Fruit fly (Drosophila melanogaster) whole organism, embryonic: Measurements from ENCODE around the gene Mul1.
A peak's percentile ranks its signal among the peaks of the same experiment; 100 is the strongest.

Experiments
- Antp ChIP-seq: fragments of 200-800 bp; sonication (Bioruptor generic); optimal IDR thresholded peaks from 3 replicates; lab custom pipeline; 2016; ENCODE audit warnings: missing biosample characterization, missing genetic modification characterization
- Asciz ChIP-seq: fragments of 200-800 bp; sonication (Bioruptor generic); optimal IDR thresholded peaks from 2 replicates; lab custom pipeline; 2017; ENCODE audit warnings: missing biosample characterization, mild to moderate bottlenecking, missing genetic modification characterization, missing genetic modification reagents
- B-H2 ChIP-seq: fragments of 200-800 bp; sonication (Bioruptor generic); optimal IDR thresholded peaks from 2 replicates; lab custom pipeline; 2018; ENCODE audit warnings: missing biosample characterization, mild to moderate bottlenecking, missing genetic modification characterization
- CG12236 ChIP-seq: fragments of 200-800 bp; sonication (Bioruptor generic); optimal IDR thresholded peaks from 2 replicates; lab custom pipeline; 2016; ENCODE audit warnings: missing biosample characterization, missing genetic modification characterization
- CG12391 ChIP-seq: fragments of 200-800 bp; sonication (Bioruptor generic); optimal IDR thresholded peaks from 3 replicates; lab custom pipeline; 2018; ENCODE audit warnings: missing biosample characterization, mild to moderate bottlenecking, missing genetic modification characterization, moderate library complexity
- CG14860 ChIP-seq: fragments of 200-800 bp; sonication (Bioruptor generic); IDR thresholded peaks from 3 replicates; pipeline ENCODE4 v1.3.6; 2022; ENCODE audit warnings: missing biosample characterization, missing genetic modification characterization; ENCODE audit not compliant: partially characterized antibody
- CG16779 ChIP-seq: fragments of 200-800 bp; sonication (Bioruptor generic); IDR thresholded peaks from 2 replicates; pipeline ENCODE4 v1.3.6; 2022; ENCODE audit warnings: missing biosample characterization, missing genetic modification characterization
- CG17361 ChIP-seq: fragments of 200-800 bp; sonication (Bioruptor generic); IDR thresholded peaks from 3 replicates; pipeline ENCODE4 v1.3.6; 2022; ENCODE audit warnings: missing biosample characterization, missing genetic modification characterization
- CG17385 ChIP-seq: fragments of 200-800 bp; sonication (Bioruptor generic); optimal IDR thresholded peaks from 3 replicates; lab custom pipeline; 2018; ENCODE audit warnings: missing biosample characterization, mild to moderate bottlenecking, missing genetic modification characterization
- CG1832 ChIP-seq: fragments of 200-800 bp; sonication (Bioruptor generic); optimal IDR thresholded peaks from 2 replicates; lab custom pipeline; 2017; ENCODE audit warnings: missing biosample characterization, mild to moderate bottlenecking, missing genetic modification characterization, inconsistent platforms
- CG2202 ChIP-seq: fragments of 200-800 bp; sonication (Bioruptor generic); optimal IDR thresholded peaks from 2 replicates; lab custom pipeline; 2018; ENCODE audit warnings: missing biosample characterization, mild to moderate bottlenecking, missing genetic modification characterization
- CG2678 ChIP-seq: fragments of 200-800 bp; sonication (Bioruptor generic); optimal IDR thresholded peaks from 3 replicates; lab custom pipeline; 2019; ENCODE audit warnings: missing biosample characterization, mild to moderate bottlenecking, missing genetic modification characterization, moderate library complexity
- CG33557 ChIP-seq: fragments of 200-800 bp; sonication (Bioruptor generic); optimal IDR thresholded peaks from 2 replicates; lab custom pipeline; 2019; ENCODE audit warnings: missing biosample characterization, mild to moderate bottlenecking, missing genetic modification characterization, moderate library complexity
- CG4617 ChIP-seq: fragments of 200-800 bp; sonication (Bioruptor generic); optimal IDR thresholded peaks from 3 replicates; lab custom pipeline; 2016; ENCODE audit warnings: missing biosample characterization, missing genetic modification characterization, borderline replicate concordance
- CG7372 ChIP-seq: fragments of 200-800 bp; sonication (Bioruptor generic); IDR thresholded peaks from 2 replicates; pipeline ENCODE4 v1.3.6; 2022; ENCODE audit warnings: missing biosample characterization, missing genetic modification characterization
- CG7556 ChIP-seq: fragments of 200-800 bp; sonication (Bioruptor generic); optimal IDR thresholded peaks from 2 replicates; lab custom pipeline; 2017; ENCODE audit warnings: missing biosample characterization, mild to moderate bottlenecking, missing genetic modification characterization
- CG7745 ChIP-seq: fragments of 200-800 bp; sonication (Bioruptor generic); optimal IDR thresholded peaks from 2 replicates; lab custom pipeline; 2018; ENCODE audit warnings: missing biosample characterization, mild to moderate bottlenecking, missing genetic modification characterization, moderate library complexity
- CG7786 ChIP-seq: fragments of 200-800 bp; sonication (Bioruptor generic); optimal IDR thresholded peaks from 2 replicates; lab custom pipeline; 2016; ENCODE audit warnings: missing biosample characterization, missing genetic modification characterization
- CG8765 ChIP-seq: fragments of 200-800 bp; sonication (Bioruptor generic); IDR thresholded peaks from 2 replicates; pipeline ENCODE4 v1.3.6; 2022; ENCODE audit warnings: missing biosample characterization, missing genetic modification characterization
- CG9437 ChIP-seq: fragments of 200-800 bp; sonication (Bioruptor generic); optimal IDR thresholded peaks from 2 replicates; lab custom pipeline; 2018; ENCODE audit warnings: missing biosample characterization, mild to moderate bottlenecking, missing genetic modification characterization
- CG9817 ChIP-seq: fragments of 200-800 bp; sonication (Bioruptor generic); optimal IDR thresholded peaks from 2 replicates; lab custom pipeline; 2018; ENCODE audit warnings: missing biosample characterization, mild to moderate bottlenecking, missing genetic modification characterization, moderate library complexity
- CoRest ChIP-seq: fragments of 200-800 bp; sonication (Bioruptor generic); optimal IDR thresholded peaks from 3 replicates; lab custom pipeline; 2018; ENCODE audit warnings: missing biosample characterization, mild to moderate bottlenecking, missing genetic modification characterization, moderate library complexity
- Dad ChIP-seq: fragments of 200-800 bp; sonication (Bioruptor generic); optimal IDR thresholded peaks from 3 replicates; lab custom pipeline; 2016; ENCODE audit warnings: missing biosample characterization, missing genetic modification characterization
- Deaf1 ChIP-seq: fragments of 200-800 bp; optimal IDR thresholded peaks from 3 replicates; lab custom pipeline; 2019; ENCODE audit warnings: missing biosample characterization, mild to moderate bottlenecking, missing genetic modification characterization, moderate library complexity
- HHEX ChIP-seq: fragments of 200-800 bp; sonication (Bioruptor generic); optimal IDR thresholded peaks from 3 replicates; lab custom pipeline; 2017; ENCODE audit warnings: missing biosample characterization, mild to moderate bottlenecking, missing genetic modification characterization, missing genetic modification reagents
- Hey ChIP-seq: fragments of 200-800 bp; sonication (Bioruptor generic); optimal IDR thresholded peaks from 3 replicates; lab custom pipeline; 2018; ENCODE audit warnings: missing biosample characterization, mild to moderate bottlenecking, missing genetic modification characterization
- Hr78 ChIP-seq, 2 experiments: fragments of 200-800 bp in 1 of 2; fragments of >200 bp in 1 of 2; sonication (Bioruptor generic) in 1 of 2; optimal IDR thresholded peaks; 2 replicates each; lab custom pipeline; 2017 to 2019; ENCODE audit warnings: missing biosample characterization in 2 of 2, missing genetic modification characterization in 2 of 2, mild to moderate bottlenecking in 1 of 2, moderate library complexity in 1 of 2
- Myb ChIP-seq: fragments of 200-800 bp; sonication (Bioruptor generic); optimal IDR thresholded peaks from 2 replicates; lab custom pipeline; 2016; ENCODE audit warnings: missing biosample characterization, missing genetic modification characterization
- NC2β ChIP-seq: fragments of 200-800 bp; sonication (Bioruptor generic); optimal IDR thresholded peaks from 2 replicates; lab custom pipeline; 2016; ENCODE audit warnings: missing biosample characterization, missing genetic modification characterization
- Rfx ChIP-seq: fragments of 200-800 bp; sonication (Bioruptor generic); IDR thresholded peaks from 2 replicates; pipeline ENCODE4 v1.3.6; 2022; ENCODE audit warnings: missing biosample characterization, missing genetic modification characterization
- abd-A ChIP-seq: fragments of 200-800 bp; sonication (Bioruptor generic); optimal IDR thresholded peaks from 3 replicates; lab custom pipeline; 2019; ENCODE audit warnings: missing biosample characterization, mild to moderate bottlenecking, missing genetic modification characterization, moderate library complexity
- chinmo ChIP-seq: fragments of 200-800 bp; sonication (Bioruptor generic); IDR thresholded peaks from 4 replicates; pipeline ENCODE4 v1.3.6; 2022; ENCODE audit warnings: missing biosample characterization, missing genetic modification characterization; ENCODE audit not compliant: partially characterized antibody
- chn ChIP-seq: fragments of 200-800 bp; sonication (Bioruptor generic); optimal IDR thresholded peaks from 2 replicates; lab custom pipeline; 2016; ENCODE audit warnings: missing biosample characterization, missing genetic modification characterization
- dm ChIP-seq: fragments of 200-800 bp; sonication (Bioruptor generic); optimal IDR thresholded peaks from 3 replicates; lab custom pipeline; 2016; ENCODE audit warnings: missing biosample characterization, missing genetic modification characterization
- dmrt99B ChIP-seq: fragments of 200-800 bp; sonication (Bioruptor generic); optimal IDR thresholded peaks from 2 replicates; lab custom pipeline; 2018; ENCODE audit warnings: missing biosample characterization, mild to moderate bottlenecking, missing genetic modification characterization, moderate library complexity
- dysf ChIP-seq: fragments of 200-800 bp; sonication (Bioruptor generic); IDR thresholded peaks from 3 replicates; pipeline ENCODE4 v1.3.6; 2022; ENCODE audit warnings: missing biosample characterization, missing genetic modification characterization
- grau ChIP-seq: fragments of 200-800 bp; optimal IDR thresholded peaks from 3 replicates; lab custom pipeline; 2019; ENCODE audit warnings: missing biosample characterization, mild to moderate bottlenecking, missing genetic modification characterization, moderate library complexity
- gsb ChIP-seq: fragments of 200-800 bp; sonication (Bioruptor generic); IDR thresholded peaks from 2 replicates; pipeline ENCODE4 v1.3.6; 2022; ENCODE audit warnings: missing biosample characterization, missing genetic modification characterization
- lilli ChIP-seq: fragments of 200-800 bp; sonication (Bioruptor generic); optimal IDR thresholded peaks from 3 replicates; lab custom pipeline; 2016; ENCODE audit warnings: missing biosample characterization, missing genetic modification characterization
- lmd ChIP-seq: fragments of 200-800 bp; sonication (Bioruptor generic); IDR thresholded peaks from 2 replicates; pipeline ENCODE4 v1.3.6; 2022; ENCODE audit warnings: missing biosample characterization, missing genetic modification characterization
- pho ChIP-seq: fragments of 200-800 bp; sonication (Bioruptor generic); optimal IDR thresholded peaks from 2 replicates; lab custom pipeline; 2016; ENCODE audit warnings: missing biosample characterization, missing genetic modification characterization
- pita ChIP-seq: fragments of 200-800 bp; sonication (Bioruptor generic); optimal IDR thresholded peaks from 2 replicates; lab custom pipeline; 2017; ENCODE audit warnings: missing biosample characterization, mild to moderate bottlenecking, missing genetic modification characterization
- pum ChIP-seq: fragments of 200-800 bp; sonication (Bioruptor generic); optimal IDR thresholded peaks from 2 replicates; lab custom pipeline; 2016; ENCODE audit warnings: missing biosample characterization, missing genetic modification characterization
- rib ChIP-seq: fragments of 200-800 bp; sonication (Bioruptor generic); IDR thresholded peaks from 2 replicates; pipeline ENCODE4 v1.3.6; 2022; ENCODE audit warnings: missing biosample characterization, missing genetic modification characterization
- sens-2 ChIP-seq: fragments of 200-800 bp; sonication (Bioruptor generic); IDR thresholded peaks from 2 replicates; pipeline ENCODE4 v1.3.6; 2022; ENCODE audit warnings: missing biosample characterization, missing genetic modification characterization
- slbo ChIP-seq: fragments of 200-800 bp; sonication (Bioruptor generic); IDR thresholded peaks from 2 replicates; pipeline ENCODE4 v1.3.6; 2022; ENCODE audit warnings: missing biosample characterization, missing genetic modification characterization
- tna ChIP-seq: fragments of 200-800 bp; sonication (Bioruptor generic); IDR thresholded peaks from 2 replicates; pipeline ENCODE4 v1.3.6; 2022; ENCODE audit warnings: missing biosample characterization, missing genetic modification characterization; ENCODE audit not compliant: partially characterized antibody
- trem ChIP-seq: fragments of 200-800 bp; optimal IDR thresholded peaks from 3 replicates; lab custom pipeline; 2019; ENCODE audit warnings: missing biosample characterization, mild to moderate bottlenecking, missing genetic modification characterization, moderate library complexity
- tx ChIP-seq: fragments of 200-800 bp; sonication (Bioruptor generic); optimal IDR thresholded peaks from 2 replicates; lab custom pipeline; 2016; ENCODE audit warnings: missing biosample characterization, missing genetic modification characterization

Gene Mul1

DNA sequence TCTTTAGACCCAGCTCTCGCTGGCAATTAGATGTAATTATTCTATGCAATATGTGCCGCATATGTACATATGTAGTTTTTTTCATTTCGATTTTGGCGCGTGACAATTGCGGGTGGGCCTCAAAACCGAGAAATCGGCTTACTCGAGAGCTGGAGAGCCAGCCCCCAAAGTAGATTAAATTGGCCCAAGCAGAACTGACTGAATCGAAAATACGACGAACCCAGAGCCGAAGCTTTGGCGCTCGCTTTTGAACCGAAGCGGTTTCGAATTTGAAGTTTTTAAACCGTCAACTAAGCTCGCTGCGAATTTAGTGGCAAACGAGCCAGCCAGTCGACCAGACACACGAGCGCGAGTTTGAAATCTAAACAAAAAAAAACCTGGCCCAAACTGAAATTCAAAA lies 25.0 kb downstream of the Mul1 start, which contains the start of gene CG1136 (continued):
- TF ChIP-seq CG7786 (GFP tag; lab: Kevin White, UChicago) (no peak), HHEX (GFP tag; lab: Kevin White, UChicago) (no peak), tx (no peak), chinmo (GFP tag; lab: Robert Waterston, UW) (0 out of 4 replicates have a peak, but pooled peaks have one; percentile 65), slbo (no peak), CG16779 (no peak), CG7745 (tag; lab: Kevin White, UChicago) (no peak), sens-2 (GFP tag; lab: Robert Waterston, UW) (no peak), CG7372 (no peak), CG33557 (no peak), CG12236 (GFP tag; lab: Kevin White, UChicago) (no peak), Deaf1 (tag; lab: Kevin White, UChicago) (peak; percentile 88), Antp (GFP tag; lab: Kevin White, UChicago) (no peak), chn (GFP tag; lab: Kevin White, UChicago) (no peak), rib (GFP tag; lab: Robert Waterston, UW) (0 out of 2 replicates have a peak, but pooled peaks have one; percentile 44)

DNA sequence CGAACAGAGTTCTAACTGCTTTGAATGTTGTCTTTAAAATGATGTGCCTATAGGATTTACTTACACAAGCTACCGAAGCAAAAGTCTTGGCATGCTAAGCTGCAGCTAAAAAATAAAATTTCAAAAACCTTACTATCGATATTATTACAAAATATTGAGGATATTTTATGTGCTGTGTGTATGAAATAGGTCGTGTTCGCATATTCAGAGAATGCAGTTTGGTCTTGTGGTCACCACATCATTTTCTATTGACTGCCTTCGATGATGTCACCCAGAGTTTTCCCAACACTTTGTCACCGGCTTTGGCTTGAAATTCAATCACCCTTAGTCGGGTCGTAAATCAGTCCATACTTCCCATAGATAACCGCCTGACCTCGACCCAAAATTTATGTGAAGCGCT lies 26.4 kb downstream of the Mul1 start, which contains the start of gene Dpy-30L2:
Gene Dpy-30L2, minus strand, starts transcription at position 101 of the 400 bp plus-strand sequence.
- no peak for TF ChIP-seq CG2202 (tag; lab: Kevin White, UChicago)
- TF ChIP-seq CG4617 = no peak
- TF ChIP-seq Dad (GFP tag; lab: Kevin White, UChicago) = no peak
- no peak for TF ChIP-seq CG9817 (tag; lab: Kevin White, UChicago)
- TF ChIP-seq CG14860 (GFP tag; lab: Robert Waterston, UW) = no peak
- TF ChIP-seq Myb = no peak
- TF ChIP-seq CG17385 (GFP tag; lab: Kevin White, UChicago) = no peak

DNA sequence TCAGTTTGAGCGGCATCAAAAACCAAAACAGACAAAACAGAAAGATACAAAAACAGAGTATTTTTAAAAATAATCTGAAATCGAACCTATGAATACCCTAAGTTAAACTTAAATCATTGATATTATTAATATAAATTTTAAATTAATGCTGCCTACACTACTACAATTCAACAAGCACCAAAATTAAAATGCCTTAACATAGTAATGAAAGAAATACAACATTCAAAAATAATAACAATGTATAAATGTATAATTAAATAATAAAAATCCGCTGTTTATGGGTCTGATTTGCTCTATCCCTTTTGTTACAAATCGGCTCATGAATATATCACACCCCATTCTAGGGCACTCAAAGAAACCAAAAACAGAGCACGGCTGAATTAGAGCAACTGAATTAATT lies 27.8 kb downstream of the Mul1 start:
- TF ChIP-seq trem (tag; lab: Kevin White, UChicago) = no peak
- no peak for TF ChIP-seq gsb (GFP tag; lab: Robert Waterston, UW)
- TF ChIP-seq CoRest = peak; percentile 18
- no peak for TF ChIP-seq Asciz
- no peak for TF ChIP-seq B-H2 (GFP tag; lab: Kevin White, UChicago)
- TF ChIP-seq lilli (GFP tag; lab: Kevin White, UChicago) = no peak
- peak; percentile 25 for TF ChIP-seq grau (tag; lab: Kevin White, UChicago)
- peak; percentile 7 for TF ChIP-seq CG9437
- peak; percentile 13 for TF ChIP-seq CG12391 (tag; lab: Kevin White, UChicago)
- TF ChIP-seq NC2β (GFP tag; lab: Kevin White, UChicago) = no peak
- TF ChIP-seq pho (GFP tag; lab: Kevin White, UChicago) = no peak
- TF ChIP-seq dysf (GFP tag; lab: Robert Waterston, UW) = no peak; the same call in 2 of the 3 replicates
- no peak for TF ChIP-seq pum (GFP tag; lab: Kevin White, UChicago)
- TF ChIP-seq lmd (GFP tag; lab: Robert Waterston, UW) = 0 out of 2 replicates have a peak, but pooled peaks have one; percentile 21
- no peak for TF ChIP-seq dm (GFP tag; lab: Kevin White, UChicago)
- TF ChIP-seq Rfx (GFP tag; lab: Robert Waterston, UW) = 0 out of 2 replicates have a peak, but pooled peaks have one; percentile 13
- no peak for TF ChIP-seq abd-A
- peak; percentile 36 for TF ChIP-seq CG2678 (tag; lab: Kevin White, UChicago)
- TF ChIP-seq CG1832 (GFP tag; lab: Kevin White, UChicago) = no peak
- no peak for TF ChIP-seq Hr78 (GFP tag; optimal IDR thresholded peaks at IDR 0.05; lab: Kevin White, UChicago)
- TF ChIP-seq CG7556 (GFP tag; lab: Kevin White, UChicago) = no peak
- TF ChIP-seq tna = no peak
- peak; percentile 51 for TF ChIP-seq dmrt99B (tag; lab: Kevin White, UChicago)
- TF ChIP-seq CG8765 (GFP tag; lab: Robert Waterston, UW) = no peak
- no peak for TF ChIP-seq pita
- 0 out of 3 replicates have a peak, but pooled peaks have one; percentile 34 for TF ChIP-seq CG17361 (GFP tag; lab: Robert Waterston, UW)
- TF ChIP-seq Hey (tag; lab: Kevin White, UChicago) = no peak
